Worm (Caenorhabditis elegans): ENCODE measurements around the gene T24C12.1.

Gene T24C12.1

DNA sequence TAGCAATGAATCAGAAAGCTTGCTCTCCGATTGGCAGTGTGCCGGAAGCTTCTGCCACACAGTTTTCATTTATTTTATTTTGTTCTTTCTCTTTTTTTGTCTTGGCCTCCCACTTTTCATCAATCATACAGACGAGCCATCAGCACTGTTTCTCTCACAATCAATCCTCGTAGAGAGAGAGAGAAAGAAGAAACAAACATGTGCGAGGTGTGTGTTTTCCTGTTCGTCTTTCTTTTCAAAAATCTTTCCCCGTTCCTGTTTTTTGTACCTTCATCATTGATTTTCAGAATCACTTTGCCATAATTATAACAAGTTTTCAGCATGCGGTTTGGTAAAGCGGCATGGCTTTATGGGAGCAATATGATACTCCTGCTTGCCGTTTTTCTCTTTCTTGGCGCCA, at the start of gene T24C12.1:
T24C12.1 (plus strand) TSS at position 301 of the 400 bp plus-strand sequence.
- TF ChIP-seq pes-1 (GFP tag; IDR thresholded peaks at IDR 0.05) (no peak), tbx-37 (GFP tag; conservative IDR thresholded peaks at IDR 0.05) (no peak)

ce11 chrX:2150006-2150405, 49.2 kb upstream of the T24C12.1 start, which contains the start of gene npax-2:
TSS of gene npax-2 (minus strand) at chrX:2150106.
- TF ChIP-seq scrt-1 (GFP tag; IDR thresholded peaks at IDR 0.05), result no peak
- TF ChIP-seq ceh-36 (tag; optimal IDR thresholded peaks at IDR 0.05), result no peak
- no peak for TF ChIP-seq ama-1 (optimal IDR thresholded peaks at IDR 0.05)
- no peak for TF ChIP-seq hmg-4 (GFP tag; optimal IDR thresholded peaks at IDR 0.05)
- no peak for TF ChIP-seq ets-7 (tag; optimal IDR thresholded peaks at IDR 0.05)

- no peak for TF ChIP-seq tbx-37 (GFP tag; conservative IDR thresholded peaks at IDR 0.05)
- no peak for TF ChIP-seq hmg-4 (GFP tag; optimal IDR thresholded peaks at IDR 0.05)
- no peak for TF ChIP-seq aly-1 (tag; optimal IDR thresholded peaks at IDR 0.05)
- no peak for TF ChIP-seq ama-1 (optimal IDR thresholded peaks at IDR 0.05)
- TF ChIP-seq ceh-13 (GFP tag; optimal IDR thresholded peaks at IDR 0.05), result no peak
- TF ChIP-seq scrt-1 (GFP tag; IDR thresholded peaks at IDR 0.05), result no peak
Observed at ce11 chrX:2152062-2152461, 47.2 kb upstream of the T24C12.1 start.

- TF ChIP-seq hmbx-1 (tag; optimal IDR thresholded peaks at IDR 0.05), result no peak
- no peak for TF ChIP-seq flt-1 (GFP tag; IDR thresholded peaks at IDR 0.05)
- no peak for TF ChIP-seq hmg-4 (GFP tag; optimal IDR thresholded peaks at IDR 0.05)
- no peak for TF ChIP-seq tbx-11 (GFP tag; IDR thresholded peaks at IDR 0.05)
- TF ChIP-seq B0310.2 (tag; optimal IDR thresholded peaks at IDR 0.05), result no peak
- no peak for TF ChIP-seq aly-1 (tag; optimal IDR thresholded peaks at IDR 0.05)
- TF ChIP-seq sea-1 (GFP tag; conservative IDR thresholded peaks at IDR 0.05), result no peak
- TF ChIP-seq pes-1 (GFP tag; IDR thresholded peaks at IDR 0.05), result no peak
- no peak for TF ChIP-seq ets-7 (tag; optimal IDR thresholded peaks at IDR 0.05)
Observed at ce11 chrX:2153780-2154179, 45.5 kb upstream of the T24C12.1 start.

- TF ChIP-seq tbx-11 (GFP tag; IDR thresholded peaks at IDR 0.05) (no peak), ceh-13 (GFP tag; optimal IDR thresholded peaks at IDR 0.05) (no peak), flt-1 (GFP tag; IDR thresholded peaks at IDR 0.05) (no peak), hmg-4 (GFP tag; optimal IDR thresholded peaks at IDR 0.05) (no peak), ceh-36 (tag; optimal IDR thresholded peaks at IDR 0.05) (no peak), ama-1 (optimal IDR thresholded peaks at IDR 0.05) (no peak), sea-1 (GFP tag; conservative IDR thresholded peaks at IDR 0.05) (no peak), B0310.2 (tag; optimal IDR thresholded peaks at IDR 0.05) (no peak), F13C5.2 (tag; optimal IDR thresholded peaks at IDR 0.05) (no peak)
Observed at ce11 chrX:2157855-2158254, 41.4 kb upstream of the T24C12.1 start.

DNA sequence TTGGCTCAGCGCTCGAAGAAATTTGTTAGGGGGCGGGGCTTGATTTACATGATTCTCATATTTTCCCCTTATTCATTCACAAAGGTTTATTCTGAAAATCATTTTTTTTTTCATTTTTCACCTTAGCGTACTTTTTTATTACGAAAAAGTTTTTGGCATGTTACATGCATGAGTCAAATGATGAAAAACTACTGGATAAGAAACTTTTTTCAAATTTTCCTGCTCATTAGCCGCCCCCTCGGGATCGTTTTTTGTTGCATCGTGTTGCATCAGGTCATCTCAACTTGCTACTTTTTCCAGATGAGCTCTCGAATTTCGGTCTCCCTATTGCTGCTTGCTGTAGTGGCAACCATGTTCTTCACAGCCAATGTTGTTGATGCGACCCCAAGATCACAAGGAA, 36.2 kb upstream of the T24C12.1 start, which contains the start of gene pdf-2:
pdf-2 (plus strand) TSS at position 301 of the 400 bp plus-strand sequence.
- TF ChIP-seq B0310.2 (tag; optimal IDR thresholded peaks at IDR 0.05) (no peak), sea-1 (GFP tag; conservative IDR thresholded peaks at IDR 0.05) (no peak), ama-1 (optimal IDR thresholded peaks at IDR 0.05) (no peak), pes-1 (GFP tag; IDR thresholded peaks at IDR 0.05) (no peak), tbx-11 (GFP tag; IDR thresholded peaks at IDR 0.05) (no peak), ceh-36 (tag; optimal IDR thresholded peaks at IDR 0.05) (no peak), ceh-13 (GFP tag; optimal IDR thresholded peaks at IDR 0.05) (no peak), hnd-1 (tag; optimal IDR thresholded peaks at IDR 0.05) (no peak)

- no peak for TF ChIP-seq hmbx-1 (tag; optimal IDR thresholded peaks at IDR 0.05)
- no peak for TF ChIP-seq scrt-1 (GFP tag; IDR thresholded peaks at IDR 0.05)
- no peak for TF ChIP-seq B0310.2 (tag; optimal IDR thresholded peaks at IDR 0.05)
- TF ChIP-seq F13C5.2 (tag; optimal IDR thresholded peaks at IDR 0.05), result no peak
- no peak for TF ChIP-seq ceh-36 (tag; optimal IDR thresholded peaks at IDR 0.05)
- no peak for TF ChIP-seq tbx-37 (GFP tag; conservative IDR thresholded peaks at IDR 0.05)
- no peak for TF ChIP-seq hmg-4 (GFP tag; optimal IDR thresholded peaks at IDR 0.05)
- no peak for TF ChIP-seq aly-1 (tag; optimal IDR thresholded peaks at IDR 0.05)
- no peak for TF ChIP-seq ceh-13 (GFP tag; optimal IDR thresholded peaks at IDR 0.05)
- TF ChIP-seq hnd-1 (tag; optimal IDR thresholded peaks at IDR 0.05), result no peak
- no peak for TF ChIP-seq tbx-11 (GFP tag; IDR thresholded peaks at IDR 0.05)
- no peak for TF ChIP-seq sea-1 (GFP tag; conservative IDR thresholded peaks at IDR 0.05)
- no peak for TF ChIP-seq ama-1 (optimal IDR thresholded peaks at IDR 0.05)
- no peak for TF ChIP-seq flt-1 (GFP tag; IDR thresholded peaks at IDR 0.05)
- no peak for TF ChIP-seq pes-1 (GFP tag; IDR thresholded peaks at IDR 0.05)
- no peak for TF ChIP-seq ets-7 (tag; optimal IDR thresholded peaks at IDR 0.05)
- no peak for TF ChIP-seq tra-4 (tag; optimal IDR thresholded peaks at IDR 0.05)
Observed at ce11 chrX:2164751-2165150, 34.5 kb upstream of the T24C12.1 start, which contains the start of gene F48B9.3. TSS of gene F48B9.3 (plus strand) at chrX:2165051.

DNA sequence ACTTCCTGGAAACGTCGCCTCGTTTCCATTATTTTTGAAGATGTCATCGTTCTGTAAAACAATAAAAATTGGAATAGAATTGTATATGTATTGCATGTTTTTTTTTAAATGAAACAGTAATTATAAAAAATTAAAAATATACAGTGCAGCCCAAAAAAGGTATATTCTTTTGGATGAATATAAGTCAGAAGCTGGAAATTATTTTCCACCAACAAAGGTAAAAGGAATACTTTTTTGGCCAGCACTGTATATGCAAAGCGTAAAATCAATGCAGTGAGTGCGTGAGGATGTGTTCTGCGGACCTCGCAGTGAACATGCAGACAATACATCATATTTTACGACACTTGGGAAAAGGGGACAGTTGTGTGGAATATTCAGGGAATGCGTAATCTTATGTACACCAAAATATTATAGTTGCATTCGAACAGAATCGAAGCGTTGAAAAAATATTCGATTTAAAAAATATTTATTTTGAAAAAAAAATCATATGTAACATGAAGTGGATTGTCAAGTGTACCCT, 22.8 kb upstream of the T24C12.1 start, which contains the start of gene F48B9.8:
F48B9.8 (minus strand) TSS at position 51 of the 520 bp plus-strand sequence.
- TF ChIP-seq hnd-1 (tag; optimal IDR thresholded peaks at IDR 0.05) (no peak), sea-1 (GFP tag; conservative IDR thresholded peaks at IDR 0.05) (no peak), tra-4 (tag; optimal IDR thresholded peaks at IDR 0.05) (no peak)

DNA sequence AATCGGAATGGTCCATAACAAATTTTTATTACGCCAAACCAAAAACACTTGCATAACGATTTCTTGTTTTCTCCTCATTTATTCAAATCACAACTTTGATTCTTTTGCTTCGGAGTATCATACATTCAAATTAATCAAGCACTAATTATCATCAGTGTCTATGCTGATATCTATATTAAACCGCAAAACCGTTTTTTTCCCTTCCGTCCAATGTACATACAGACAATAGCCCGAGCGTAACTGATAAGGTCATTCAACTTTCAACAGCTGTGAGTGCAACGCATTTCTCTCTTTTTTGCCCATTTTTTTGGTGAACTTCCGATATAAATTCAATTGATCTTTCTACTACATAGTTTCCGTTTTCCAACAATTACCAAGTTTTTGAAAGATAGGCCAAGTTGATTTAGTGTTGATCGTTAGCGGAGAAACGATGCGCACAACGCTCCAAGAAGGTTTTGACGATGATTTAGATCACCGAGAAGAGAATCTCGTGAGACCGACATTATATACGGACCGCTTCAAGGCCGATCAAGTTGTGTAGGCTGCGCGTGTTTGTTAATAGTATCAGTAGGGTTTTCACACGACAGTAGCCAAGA, 21.4 kb upstream of the T24C12.1 start:
- TF ChIP-seq aly-1 (tag; optimal IDR thresholded peaks at IDR 0.05), result no peak
- TF ChIP-seq sea-1 (GFP tag; conservative IDR thresholded peaks at IDR 0.05), result no peak
- TF ChIP-seq ceh-13 (GFP tag; optimal IDR thresholded peaks at IDR 0.05), result no peak
- TF ChIP-seq ets-7 (tag; optimal IDR thresholded peaks at IDR 0.05), result no peak
- TF ChIP-seq hnd-1 (tag; optimal IDR thresholded peaks at IDR 0.05), result no peak
- no peak for TF ChIP-seq tbx-11 (GFP tag; IDR thresholded peaks at IDR 0.05)
- no peak for TF ChIP-seq ceh-36 (tag; optimal IDR thresholded peaks at IDR 0.05)
- TF ChIP-seq F13C5.2 (tag; optimal IDR thresholded peaks at IDR 0.05), result no peak
- no peak for TF ChIP-seq tra-4 (tag; optimal IDR thresholded peaks at IDR 0.05)
- no peak for TF ChIP-seq flt-1 (GFP tag; IDR thresholded peaks at IDR 0.05)
- no peak for TF ChIP-seq scrt-1 (GFP tag; IDR thresholded peaks at IDR 0.05)
- no peak for TF ChIP-seq B0310.2 (tag; optimal IDR thresholded peaks at IDR 0.05)
- TF ChIP-seq pes-1 (GFP tag; IDR thresholded peaks at IDR 0.05), result no peak
- no peak for TF ChIP-seq ama-1 (optimal IDR thresholded peaks at IDR 0.05)
- no peak for TF ChIP-seq hmbx-1 (tag; optimal IDR thresholded peaks at IDR 0.05)
- no peak for TF ChIP-seq tbx-37 (GFP tag; conservative IDR thresholded peaks at IDR 0.05)
- no peak for TF ChIP-seq hmg-4 (GFP tag; optimal IDR thresholded peaks at IDR 0.05)
